Worm (Caenorhabditis elegans) whole organism, young adult: ENCODE data around the gene F53F4.7.

Source experiments
- B0261.1 ChIP-seq: sonication (generic microtip); optimal IDR thresholded peaks from 2 replicates; lab custom pipeline; 2016; ENCODE audit warnings: mild to moderate bottlenecking, missing genetic modification characterization, moderate library complexity, missing compliant biosample characterization
- F37B4.10 ChIP-seq: fragments of 200-800 bp; sonication (Bioruptor generic); IDR thresholded peaks from 2 replicates; pipeline ENCODE4 v1.3.6; 2022; ENCODE audit warnings: missing genetic modification characterization, missing compliant biosample characterization
- ama-1 ChIP-seq, 3 experiments: fragments of 150-350 bp in 1 of 3; sonication (generic microtip) in 2 of 3; optimal IDR thresholded peaks; 2 replicates each; lab custom pipeline; 2014 to 2018; ENCODE audit warnings: missing biosample characterization in 2 of 3, missing genetic modification characterization in 2 of 3, missing genetic modification reagents in 2 of 3
- aptf-3 ChIP-seq: fragments of 200-800 bp; sonication (Bioruptor generic); IDR thresholded peaks from 2 replicates; pipeline ENCODE4 v1.3.6; 2022; ENCODE audit warnings: missing genetic modification characterization, missing compliant biosample characterization
- athp-1 ChIP-seq: sonication (generic microtip); optimal IDR thresholded peaks from 2 replicates; lab custom pipeline; 2017; ENCODE audit warnings: mild to moderate bottlenecking, missing genetic modification characterization, missing compliant biosample characterization
- attf-3 ChIP-seq: fragments of 200-800 bp; sonication (Bioruptor generic); conservative IDR thresholded peaks from 2 replicates; pipeline ENCODE4 v1.3.6; 2022; ENCODE audit warnings: missing genetic modification reagents, missing genetic modification characterization, missing compliant biosample characterization
- dpl-1 ChIP-seq: fragments of 150-350 bp; optimal IDR thresholded peaks from 2 replicates; lab custom pipeline; 2014; ENCODE audit warnings: missing biosample characterization, missing genetic modification reagents, missing genetic modification characterization
- efl-1 ChIP-seq: fragments of 150-350 bp; optimal IDR thresholded peaks from 2 replicates; lab custom pipeline; 2014; ENCODE audit warnings: missing biosample characterization, missing genetic modification reagents, missing genetic modification characterization
- madf-6 ChIP-seq: fragments of 200-800 bp; sonication (Bioruptor generic); IDR thresholded peaks from 2 replicates; pipeline ENCODE4 v1.3.6; 2022; ENCODE audit warnings: missing genetic modification reagents, missing genetic modification characterization, missing compliant biosample characterization
- nfya-1 ChIP-seq: sonication (generic microtip); optimal IDR thresholded peaks from 2 replicates; lab custom pipeline; 2017; ENCODE audit warnings: antibody characterized with exemption, missing compliant biosample characterization, missing genetic modification characterization, borderline replicate concordance; ENCODE audit not compliant: insufficient read depth
- nfya-2 ChIP-seq: fragments of 200-800 bp; sonication (Bioruptor generic); IDR thresholded peaks from 2 replicates; pipeline ENCODE4 v1.3.6; 2022; ENCODE audit warnings: missing genetic modification reagents, missing genetic modification characterization, missing compliant biosample characterization
- nhr-80 ChIP-seq: sonication (generic microtip); optimal IDR thresholded peaks from 2 replicates; lab custom pipeline; 2016; ENCODE audit warnings: missing genetic modification characterization, missing compliant biosample characterization
- sea-2 ChIP-seq: fragments of 200-800 bp; sonication (Bioruptor generic); IDR thresholded peaks from 2 replicates; pipeline ENCODE4 v1.3.6; 2022; ENCODE audit warnings: missing genetic modification characterization, missing compliant biosample characterization
- xnd-1 ChIP-seq: sonication (generic microtip); optimal IDR thresholded peaks from 2 replicates; lab custom pipeline; 2016; ENCODE audit warnings: missing genotype, missing genetic modification reagents, missing genetic modification characterization, missing compliant biosample characterization

ce11 chrV:13624424-13624823 lies 10.7 kb upstream of the F53F4.7 start, which contains the start of gene F53F4.11:
- TF ChIP-seq madf-6 (GFP tag; lab: Robert Waterston, UW) (peak; percentile 50), attf-3 (no peak), nfya-1 (tag; lab: Kevin White, UChicago) (no peak), athp-1 (tag; lab: Kevin White, UChicago) (no peak), F37B4.10 (GFP tag; lab: Robert Waterston, UW) (no peak), B0261.1 (tag; lab: Kevin White, UChicago) (no peak), nhr-80 (tag; lab: Kevin White, UChicago) (no peak), xnd-1 (no peak), nfya-2 (no peak), aptf-3 (GFP tag; lab: Robert Waterston, UW) (no peak), efl-1 (GFP tag; lab: Kevin White, UChicago) (no peak), sea-2 (no peak), ama-1 (optimal IDR thresholded peaks at IDR 0.05; lab: Kevin White, UChicago) (no peak), ama-1 (GFP tag; optimal IDR thresholded peaks at IDR 0.05; lab: Kevin White, UChicago) (no peak), dpl-1 (GFP tag; lab: Kevin White, UChicago) (no peak)
